Fruit fly (Drosophila melanogaster) whole organism, embryonic: ENCODE measurements around the gene CG14694.

Experiments used
- Atf-2 ChIP-seq: fragments of 200-800 bp; sonication (Bioruptor generic); optimal IDR thresholded peaks from 2 replicates; lab custom pipeline; 2016; ENCODE audit warnings: missing biosample characterization, missing genetic modification characterization
- CG10147 ChIP-seq: fragments of 200-800 bp; sonication (Bioruptor generic); optimal IDR thresholded peaks from 2 replicates; lab custom pipeline; 2019; ENCODE audit warnings: missing biosample characterization, mild to moderate bottlenecking, missing genetic modification characterization, moderate library complexity
- CG13296 ChIP-seq: fragments of 200-800 bp; sonication (Bioruptor generic); optimal IDR thresholded peaks from 3 replicates; lab custom pipeline; 2018; ENCODE audit warnings: missing biosample characterization, mild to moderate bottlenecking, missing genetic modification characterization
- CG1602 ChIP-seq: fragments of 200-800 bp; sonication (Bioruptor generic); optimal IDR thresholded peaks from 3 replicates; lab custom pipeline; 2016; ENCODE audit warnings: missing biosample characterization, missing genetic modification characterization
- CG1603 ChIP-seq: fragments of 200-800 bp; sonication (Bioruptor generic); optimal IDR thresholded peaks from 2 replicates; lab custom pipeline; 2019; ENCODE audit warnings: missing biosample characterization, mild to moderate bottlenecking, missing genetic modification characterization, moderate library complexity
- CG17361 ChIP-seq: fragments of 200-800 bp; sonication (Bioruptor generic); IDR thresholded peaks from 3 replicates; pipeline ENCODE4 v1.3.6; 2022; ENCODE audit warnings: missing biosample characterization, missing genetic modification characterization
- CG17612 ChIP-seq: fragments of 200-800 bp; sonication (Bioruptor generic); IDR thresholded peaks from 2 replicates; pipeline ENCODE4 v1.3.6; 2022; ENCODE audit warnings: missing biosample characterization, missing genetic modification characterization
- CG1792 ChIP-seq: fragments of 200-800 bp; sonication (Bioruptor generic); optimal IDR thresholded peaks from 2 replicates; lab custom pipeline; 2016; ENCODE audit warnings: missing biosample characterization, missing genetic modification characterization
- CG1832 ChIP-seq: fragments of 200-800 bp; sonication (Bioruptor generic); optimal IDR thresholded peaks from 2 replicates; lab custom pipeline; 2017; ENCODE audit warnings: missing biosample characterization, mild to moderate bottlenecking, missing genetic modification characterization, inconsistent platforms
- CG2712 ChIP-seq: fragments of 200-800 bp; optimal IDR thresholded peaks from 3 replicates; lab custom pipeline; 2019; ENCODE audit warnings: missing biosample characterization, mild to moderate bottlenecking, missing genetic modification characterization, moderate library complexity
- CG34422 ChIP-seq: fragments of 200-800 bp; sonication (Bioruptor generic); IDR thresholded peaks from 3 replicates; pipeline ENCODE4 v1.3.6; 2022; ENCODE audit warnings: missing biosample characterization, missing genetic modification characterization
- CG7271 ChIP-seq: fragments of 200-800 bp; sonication (Bioruptor generic); optimal IDR thresholded peaks from 2 replicates; lab custom pipeline; 2018; ENCODE audit warnings: missing biosample characterization, mild to moderate bottlenecking, missing genetic modification characterization, moderate library complexity
- CG7786 ChIP-seq: fragments of 200-800 bp; sonication (Bioruptor generic); optimal IDR thresholded peaks from 2 replicates; lab custom pipeline; 2016; ENCODE audit warnings: missing biosample characterization, missing genetic modification characterization
- CG7928 ChIP-seq: fragments of 200-800 bp; sonication (Bioruptor generic); optimal IDR thresholded peaks from 2 replicates; lab custom pipeline; 2017; ENCODE audit warnings: missing biosample characterization, mild to moderate bottlenecking, missing genetic modification characterization
- CG9797 ChIP-seq: fragments of 200-800 bp; sonication (Bioruptor generic); optimal IDR thresholded peaks from 3 replicates; lab custom pipeline; 2018; ENCODE audit warnings: missing biosample characterization, mild to moderate bottlenecking, missing genetic modification characterization
- CG9817 ChIP-seq: fragments of 200-800 bp; sonication (Bioruptor generic); optimal IDR thresholded peaks from 2 replicates; lab custom pipeline; 2018; ENCODE audit warnings: missing biosample characterization, mild to moderate bottlenecking, missing genetic modification characterization, moderate library complexity
- Dek ChIP-seq: fragments of 200-800 bp; sonication (Bioruptor generic); optimal IDR thresholded peaks from 3 replicates; lab custom pipeline; 2019; ENCODE audit warnings: missing biosample characterization, mild to moderate bottlenecking, missing genetic modification characterization, moderate library complexity
- Fer1 ChIP-seq: fragments of 200-800 bp; sonication (Bioruptor generic); optimal IDR thresholded peaks from 2 replicates; lab custom pipeline; 2017; ENCODE audit warnings: missing biosample characterization, mild to moderate bottlenecking, missing genetic modification characterization
- HHEX ChIP-seq: fragments of 200-800 bp; sonication (Bioruptor generic); optimal IDR thresholded peaks from 3 replicates; lab custom pipeline; 2017; ENCODE audit warnings: missing biosample characterization, mild to moderate bottlenecking, missing genetic modification characterization, missing genetic modification reagents
- MBD-R2 ChIP-seq: fragments of 200-800 bp; sonication (Bioruptor generic); IDR thresholded peaks from 2 replicates; pipeline ENCODE4 v1.3.6; 2022; ENCODE audit warnings: missing biosample characterization, missing genetic modification characterization
- Med ChIP-seq: fragments of 200-800 bp; sonication (Bioruptor generic); peaks from one replicate; lab custom pipeline; 2016; ENCODE audit warnings: missing biosample characterization, missing genetic modification characterization, mild to moderate bottlenecking, inconsistent platforms, moderate library complexity
- Nf-YC ChIP-seq: fragments of 200-800 bp; optimal IDR thresholded peaks from 3 replicates; lab custom pipeline; 2019; ENCODE audit warnings: missing biosample characterization, mild to moderate bottlenecking, missing genetic modification characterization, moderate library complexity
- Opbp ChIP-seq: fragments of 200-800 bp; sonication (Bioruptor generic); IDR thresholded peaks from 3 replicates; pipeline ENCODE4 v1.3.6; 2022; ENCODE audit warnings: missing biosample characterization, missing genetic modification characterization; ENCODE audit not compliant: partially characterized antibody
- Pdp1 ChIP-seq, 2 experiments: fragments of 200-800 bp; sonication (Bioruptor generic); optimal IDR thresholded peaks; 3 replicates each; lab custom pipeline; 2016; ENCODE audit warnings: missing biosample characterization in 2 of 2, missing genetic modification characterization in 2 of 2, mild to moderate bottlenecking in 1 of 2, moderate library complexity in 1 of 2
- ab ChIP-seq: fragments of 200-800 bp; sonication (Bioruptor generic); optimal IDR thresholded peaks from 2 replicates; lab custom pipeline; 2016; ENCODE audit warnings: missing biosample characterization, missing genetic modification characterization
- caup ChIP-seq: fragments of 200-800 bp; sonication (Bioruptor generic); optimal IDR thresholded peaks from 3 replicates; lab custom pipeline; 2017; ENCODE audit warnings: missing biosample characterization, mild to moderate bottlenecking, missing genetic modification characterization, moderate library complexity; ENCODE audit not compliant: severe bottlenecking
- chinmo ChIP-seq: fragments of 200-800 bp; sonication (Bioruptor generic); IDR thresholded peaks from 4 replicates; pipeline ENCODE4 v1.3.6; 2022; ENCODE audit warnings: missing biosample characterization, missing genetic modification characterization; ENCODE audit not compliant: partially characterized antibody
- ci ChIP-seq: fragments of 200-800 bp; sonication (Bioruptor generic); IDR thresholded peaks from 3 replicates; pipeline ENCODE4 v1.3.6; 2022; ENCODE audit warnings: missing biosample characterization, missing genetic modification characterization
- crc ChIP-seq: fragments of 200-800 bp; sonication (Bioruptor generic); optimal IDR thresholded peaks from 2 replicates; lab custom pipeline; 2016; ENCODE audit warnings: missing biosample characterization, missing genetic modification characterization
- dm ChIP-seq: fragments of 200-800 bp; sonication (Bioruptor generic); optimal IDR thresholded peaks from 3 replicates; lab custom pipeline; 2016; ENCODE audit warnings: missing biosample characterization, missing genetic modification characterization
- ewg ChIP-seq: fragments of 200-800 bp; sonication (Bioruptor generic); optimal IDR thresholded peaks from 3 replicates; lab custom pipeline; 2017; ENCODE audit warnings: mild to moderate bottlenecking, missing biosample characterization, missing genetic modification reagents, missing genetic modification characterization
- h ChIP-seq: fragments of >200 bp; optimal IDR thresholded peaks from 2 replicates; lab custom pipeline; 2017
- jing ChIP-seq: fragments of 200-800 bp; sonication (Bioruptor generic); optimal IDR thresholded peaks from 2 replicates; lab custom pipeline; 2018; ENCODE audit warnings: missing biosample characterization, mild to moderate bottlenecking, missing genetic modification characterization
- lab ChIP-seq: fragments of 200-800 bp; sonication (Bioruptor generic); optimal IDR thresholded peaks from 3 replicates; lab custom pipeline; 2017; ENCODE audit warnings: missing biosample characterization, missing genetic modification characterization, mild to moderate bottlenecking, moderate library complexity, missing genetic modification reagents
- lilli ChIP-seq: fragments of 200-800 bp; sonication (Bioruptor generic); optimal IDR thresholded peaks from 3 replicates; lab custom pipeline; 2016; ENCODE audit warnings: missing biosample characterization, missing genetic modification characterization
- onecut ChIP-seq: fragments of 200-800 bp; sonication (Bioruptor generic); IDR thresholded peaks from 2 replicates; pipeline ENCODE4 v1.3.6; 2022; ENCODE audit warnings: missing biosample characterization, missing genetic modification characterization
- sc ChIP-seq, 3 experiments: fragments of >200 bp in 2 of 3; fragments of 200-800 bp in 1 of 3; sonication (Bioruptor generic) in 1 of 3; optimal IDR thresholded peaks; 2 replicates in 2 of 3; 3 replicates in 1 of 3; lab custom pipeline; 2017; ENCODE audit warnings: mild to moderate bottlenecking in 1 of 3, missing biosample characterization in 1 of 3, missing genetic modification characterization in 1 of 3, missing genetic modification reagents in 1 of 3
- scrt ChIP-seq: fragments of 200-800 bp; sonication (Bioruptor generic); optimal IDR thresholded peaks from 2 replicates; lab custom pipeline; 2018; ENCODE audit warnings: missing biosample characterization, mild to moderate bottlenecking, missing genetic modification characterization, moderate library complexity
- tin ChIP-seq: fragments of 200-800 bp; sonication (Bioruptor generic); optimal IDR thresholded peaks from 3 replicates; lab custom pipeline; 2016; ENCODE audit warnings: missing biosample characterization, missing genetic modification characterization
- vnd ChIP-seq: fragments of 200-800 bp; sonication (Bioruptor generic); IDR thresholded peaks from 3 replicates; pipeline ENCODE4 v1.3.6; 2022; ENCODE audit warnings: missing biosample characterization, missing genetic modification characterization; ENCODE audit not compliant: partially characterized antibody
- z ChIP-seq: fragments of 200-800 bp; sonication (Bioruptor generic); IDR thresholded peaks from 3 replicates; pipeline ENCODE4 v1.3.6; 2022; ENCODE audit warnings: missing biosample characterization, missing genetic modification characterization
- zfh2 ChIP-seq: fragments of 200-800 bp; sonication (Bioruptor generic); optimal IDR thresholded peaks from 2 replicates; lab custom pipeline; 2016; ENCODE audit warnings: missing biosample characterization, missing genetic modification characterization

The CG14694 gene

dm6 chr3R:10875515-10876434 is 16.2 kb upstream of the CG14694 start, which contains the start of gene Sodh2 (continued):
- peak; percentile 81 for TF ChIP-seq CG1603 (tag; lab: Kevin White, UChicago)
- TF ChIP-seq Atf-2: peak; percentile 11
- TF ChIP-seq CG17612 (GFP tag; lab: Robert Waterston, UW): peak; percentile 65
- peak; percentile 73; the same call in 1 of the 4 replicates for TF ChIP-seq chinmo (GFP tag; lab: Robert Waterston, UW)
- TF ChIP-seq zfh2: peak; percentile 85
- TF ChIP-seq CG13296 (GFP tag; lab: Kevin White, UChicago): peak; percentile 90
- no peak for TF ChIP-seq dm (GFP tag; lab: Kevin White, UChicago)

dm6 chr3R:10872820-10873219 is 13.2 kb upstream of the CG14694 start, which contains the start of gene CG4596:
Gene CG4596, plus strand, starts transcription at chr3R:10873038.
- TF ChIP-seq MBD-R2 (GFP tag; lab: Robert Waterston, UW) (0 out of 2 replicates have a peak, but pooled peaks have one; percentile 33), ewg (GFP tag; lab: Kevin White, UChicago) (peak; percentile 83), onecut (GFP tag; lab: Robert Waterston, UW) (peak; percentile 98), h (lab: Kevin White, UChicago) (no peak), Med (peak; percentile 1), CG34422 (GFP tag; lab: Robert Waterston, UW) (0 out of 3 replicates have a peak, but pooled peaks have one; percentile 13)

dm6 chr3R:10872148-10872783 is 12.7 kb upstream of the CG14694 start, which contains the start of gene Fdh:
Gene Fdh, minus strand, starts transcription at chr3R:10872381.
- TF ChIP-seq CG9797 (GFP tag; lab: Kevin White, UChicago) (peak; percentile 75), CG7271 (peak; percentile 66), CG7786 (GFP tag; lab: Kevin White, UChicago) (no peak), crc (peak; percentile 27), lab (peak; percentile 72), Opbp (GFP tag; lab: Robert Waterston, UW) (peak; percentile 96), HHEX (peak; percentile 66), Fer1 (peak; percentile 51), chinmo (GFP tag; lab: Robert Waterston, UW) (no peak), caup (peak; percentile 24), CG1792 (GFP tag; lab: Kevin White, UChicago) (peak; percentile 10), CG1832 (GFP tag; lab: Kevin White, UChicago) (no peak), jing (GFP tag; lab: Kevin White, UChicago) (no peak), Pdp1 (GFP tag; optimal IDR thresholded peaks at IDR 0.05; lab: Kevin White, UChicago) (peak in 1 of 2 experiments; percentile 16), ab (GFP tag; lab: Kevin White, UChicago) (no peak), CG7928 (GFP tag; lab: Kevin White, UChicago) (no peak), lilli (GFP tag; lab: Kevin White, UChicago) (peak; percentile 54), CG2712 (tag; lab: Kevin White, UChicago) (peak; percentile 80), Nf-YC (peak; percentile 70), CG10147 (GFP tag; lab: Kevin White, UChicago) (peak; percentile 58), CG17361 (GFP tag; lab: Robert Waterston, UW) (peak; percentile 81), vnd (GFP tag; lab: Robert Waterston, UW) (no peak), scrt (GFP tag; lab: Kevin White, UChicago) (peak; percentile 14), z (GFP tag; lab: Robert Waterston, UW) (no peak), tin (peak; percentile 55), ci (GFP tag; lab: Robert Waterston, UW) (0 out of 3 replicates have a peak, but pooled peaks have one; percentile 35), sc (optimal IDR thresholded peaks at IDR 0.05; lab: Kevin White, UChicago) (no peak), sc (GFP tag; optimal IDR thresholded peaks at IDR 0.05; lab: Kevin White, UChicago) (peak; percentile 23), CG1602 (GFP tag; lab: Kevin White, UChicago) (peak; percentile 58), CG9817 (tag; lab: Kevin White, UChicago) (peak; percentile 30), Dek (tag; lab: Kevin White, UChicago) (peak; percentile 60)
